Fruit fly (Drosophila melanogaster) whole organism, adult: Measurements from ENCODE around the gene vri.

Experiments
- CG11617 ChIP-seq: fragments of 200-800 bp; sonication (Bioruptor generic); optimal IDR thresholded peaks from 2 replicates; lab custom pipeline; 2017; ENCODE audit warnings: mild to moderate bottlenecking, missing biosample characterization, missing genetic modification reagents, missing genetic modification characterization
- CG12768 ChIP-seq: fragments of 200-800 bp; sonication (Bioruptor generic); optimal IDR thresholded peaks from 2 replicates; lab custom pipeline; 2017; ENCODE audit warnings: missing biosample characterization, missing genetic modification characterization, mild to moderate bottlenecking, moderate library complexity, missing genetic modification reagents
- CG14711 ChIP-seq: fragments of 200-800 bp; sonication (Bioruptor generic); optimal IDR thresholded peaks from 2 replicates; lab custom pipeline; 2018; ENCODE audit warnings: missing biosample characterization, mild to moderate bottlenecking, missing genetic modification characterization, moderate library complexity
- CG1620 ChIP-seq: fragments of 200-800 bp; sonication (Bioruptor generic); optimal IDR thresholded peaks from 2 replicates; lab custom pipeline; 2016; ENCODE audit warnings: missing biosample characterization, missing genetic modification characterization
- CG33017 ChIP-seq: fragments of 200-800 bp; sonication (Bioruptor generic); optimal IDR thresholded peaks from 2 replicates; lab custom pipeline; 2018; ENCODE audit warnings: missing biosample characterization, mild to moderate bottlenecking, missing genetic modification characterization, moderate library complexity
- CG5204 ChIP-seq: fragments of 200-800 bp; sonication (Bioruptor generic); optimal IDR thresholded peaks from 2 replicates; lab custom pipeline; 2016; ENCODE audit warnings: missing biosample characterization, missing genetic modification characterization
- CG7045 ChIP-seq: fragments of 200-800 bp; sonication (Bioruptor generic); optimal IDR thresholded peaks from 2 replicates; lab custom pipeline; 2017; ENCODE audit warnings: missing biosample characterization, mild to moderate bottlenecking, missing genetic modification characterization
- CG7101 ChIP-seq: fragments of 200-800 bp; sonication (Bioruptor generic); optimal IDR thresholded peaks from 2 replicates; lab custom pipeline; 2018; ENCODE audit warnings: missing biosample characterization, mild to moderate bottlenecking, missing genetic modification characterization, moderate library complexity
- Clk ChIP-seq: fragments of 200-800 bp; sonication (Bioruptor generic); optimal IDR thresholded peaks from 2 replicates; lab custom pipeline; 2017; ENCODE audit warnings: missing biosample characterization, missing genetic modification characterization
- Crg-1 ChIP-seq: fragments of 200-800 bp; sonication (Bioruptor generic); optimal IDR thresholded peaks from 2 replicates; lab custom pipeline; 2016; ENCODE audit warnings: missing biosample characterization, missing genetic modification characterization
- Hr96 ChIP-seq: fragments of 200-800 bp; sonication (Bioruptor generic); optimal IDR thresholded peaks from 2 replicates; lab custom pipeline; 2016; ENCODE audit warnings: missing biosample characterization, missing genetic modification characterization
- Mnt ChIP-seq: fragments of 200-800 bp; sonication (Bioruptor generic); optimal IDR thresholded peaks from 2 replicates; lab custom pipeline; 2016; ENCODE audit warnings: missing biosample characterization, mild to moderate bottlenecking, missing genetic modification characterization
- bab1 ChIP-seq: fragments of 200-800 bp; sonication (Bioruptor generic); optimal IDR thresholded peaks from 3 replicates; lab custom pipeline; 2019; ENCODE audit warnings: missing biosample characterization, mild to moderate bottlenecking, missing genetic modification characterization, moderate library complexity
- cic ChIP-seq: fragments of 200-800 bp; sonication (Bioruptor generic); optimal IDR thresholded peaks from 2 replicates; lab custom pipeline; 2017; ENCODE audit warnings: missing biosample characterization, mild to moderate bottlenecking, missing genetic modification characterization, moderate library complexity
- cnc ChIP-seq, 2 experiments: fragments of >200 bp; optimal IDR thresholded peaks; 2 replicates each; lab custom pipeline; 2017
- kay ChIP-seq: fragments of 200-800 bp; sonication (Bioruptor generic); peaks from one replicate; lab custom pipeline; 2016; ENCODE audit warnings: missing biosample characterization, missing genetic modification characterization, borderline replicate concordance
- ovo ChIP-seq: fragments of 200-800 bp; sonication (Bioruptor generic); optimal IDR thresholded peaks from 2 replicates; lab custom pipeline; 2016; ENCODE audit warnings: missing biosample characterization, missing genetic modification characterization
- pad ChIP-seq: fragments of 200-800 bp; sonication (Bioruptor generic); optimal IDR thresholded peaks from 3 replicates; lab custom pipeline; 2017; ENCODE audit warnings: missing biosample characterization, missing genetic modification characterization, mild to moderate bottlenecking, moderate library complexity, missing genetic modification reagents
- tj ChIP-seq: fragments of 200-800 bp; sonication (Bioruptor generic); optimal IDR thresholded peaks from 3 replicates; lab custom pipeline; 2017; ENCODE audit warnings: missing biosample characterization, mild to moderate bottlenecking, missing genetic modification characterization, moderate library complexity
- toe ChIP-seq: fragments of 200-800 bp; sonication (Bioruptor generic); optimal IDR thresholded peaks from 2 replicates; lab custom pipeline; 2016; ENCODE audit warnings: missing biosample characterization, missing genetic modification characterization

Gene vri

DNA sequence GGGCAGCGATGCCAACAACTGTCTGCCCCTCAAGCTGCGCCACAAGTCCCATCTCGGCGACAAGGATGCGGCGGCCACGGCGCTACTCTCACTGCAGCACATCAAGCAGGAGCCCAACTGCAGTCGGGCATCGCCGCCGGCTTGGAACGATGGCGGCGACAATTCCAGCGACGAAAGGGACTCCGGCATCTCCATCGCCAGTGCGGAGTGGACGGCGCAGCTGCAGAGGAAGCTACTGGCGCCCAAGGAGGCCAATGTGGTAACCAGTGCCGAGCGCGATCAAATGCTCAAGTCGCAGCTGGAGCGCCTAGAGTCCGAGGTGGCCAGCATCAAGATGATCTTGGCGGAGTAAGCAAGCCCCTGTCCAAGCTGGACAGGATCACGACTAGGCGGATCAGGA lies 20.6 kb downstream of the vri start:
- TF ChIP-seq CG1620 = no peak
- TF ChIP-seq cnc (optimal IDR thresholded peaks at IDR 0.05; lab: Kevin White, UChicago) = no peak
- no peak for TF ChIP-seq bab1 (GFP tag; lab: Kevin White, UChicago)
- no peak for TF ChIP-seq CG33017
- no peak for TF ChIP-seq cic (GFP tag; lab: Kevin White, UChicago)
- no peak for TF ChIP-seq toe (GFP tag; lab: Kevin White, UChicago)
- no peak for TF ChIP-seq Clk (GFP tag; lab: Kevin White, UChicago)
- no peak for TF ChIP-seq pad (GFP tag; lab: Kevin White, UChicago)
- no peak for TF ChIP-seq CG14711 (tag; lab: Kevin White, UChicago)
- TF ChIP-seq CG7101 = no peak
- TF ChIP-seq Crg-1 (GFP tag; lab: Kevin White, UChicago) = no peak
- TF ChIP-seq CG12768 (GFP tag; lab: Kevin White, UChicago) = no peak
- TF ChIP-seq CG7045 (GFP tag; lab: Kevin White, UChicago) = no peak
- no peak for TF ChIP-seq Mnt (GFP tag; lab: Kevin White, UChicago)
- no peak for TF ChIP-seq kay

DNA sequence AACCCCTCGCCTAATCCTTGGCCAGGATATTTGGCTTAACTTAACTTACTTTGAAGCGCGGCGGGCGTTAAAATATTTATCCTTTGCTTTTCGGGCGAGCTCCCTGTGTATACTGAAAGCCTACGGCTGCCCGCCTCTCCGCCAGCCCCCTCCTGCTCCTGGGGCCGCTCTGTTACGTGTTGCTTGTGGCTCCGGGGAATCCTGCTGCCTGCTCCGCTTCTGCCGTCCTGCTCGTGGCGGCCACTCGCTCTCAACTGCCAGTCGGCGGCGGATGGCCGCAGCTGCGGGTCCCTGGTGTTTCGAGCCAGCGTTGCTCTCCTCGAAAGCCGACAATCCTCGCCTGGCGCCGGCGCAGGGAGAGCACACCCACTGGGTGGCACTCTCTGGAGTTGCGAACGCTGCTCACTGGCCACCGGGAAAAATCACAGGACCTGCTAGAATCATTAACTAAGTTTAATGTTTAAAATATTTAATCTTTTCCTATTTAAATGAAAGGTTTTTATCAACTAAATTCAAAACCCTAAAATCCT lies 26.0 kb downstream of the vri start, which contains the start of gene CG14024:
TSS of gene CG14024 (minus strand) at position 266 of the 530 bp plus-strand sequence.
- TF ChIP-seq ovo = no peak
- TF ChIP-seq pad (GFP tag; lab: Kevin White, UChicago) = no peak
- no peak for TF ChIP-seq Mnt (GFP tag; lab: Kevin White, UChicago)
- no peak for TF ChIP-seq CG11617 (GFP tag; lab: Kevin White, UChicago)
- TF ChIP-seq CG12768 (GFP tag; lab: Kevin White, UChicago) = no peak

DNA sequence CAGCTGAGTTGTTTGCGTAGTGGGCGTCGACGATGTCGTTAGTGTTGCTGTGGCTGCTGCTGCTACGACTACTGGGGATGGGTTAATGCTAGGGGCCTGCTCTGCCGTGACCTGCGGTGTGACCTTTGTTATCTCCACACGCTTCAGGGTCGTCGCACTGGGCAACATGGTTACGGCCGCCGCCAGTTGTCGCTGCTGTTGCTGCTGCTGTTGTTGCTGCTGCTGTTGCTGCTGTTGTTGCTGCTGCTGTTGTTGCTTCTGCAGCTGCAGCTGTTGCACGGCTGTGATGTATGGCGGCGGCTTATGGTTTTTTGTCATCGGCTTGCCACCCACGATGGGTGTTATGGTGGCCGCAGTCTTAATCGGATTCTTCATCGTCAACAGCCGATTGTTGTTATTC lies 31.3 kb downstream of the vri start:
- TF ChIP-seq tj (GFP tag; lab: Kevin White, UChicago) (no peak), CG33017 (no peak), kay (no peak), Crg-1 (GFP tag; lab: Kevin White, UChicago) (no peak), Mnt (GFP tag; lab: Kevin White, UChicago) (no peak), pad (GFP tag; lab: Kevin White, UChicago) (no peak), toe (GFP tag; lab: Kevin White, UChicago) (no peak), cnc (optimal IDR thresholded peaks at IDR 0.05; lab: Kevin White, UChicago) (no peak), CG7101 (no peak), ovo (no peak), CG12768 (GFP tag; lab: Kevin White, UChicago) (no peak)

DNA sequence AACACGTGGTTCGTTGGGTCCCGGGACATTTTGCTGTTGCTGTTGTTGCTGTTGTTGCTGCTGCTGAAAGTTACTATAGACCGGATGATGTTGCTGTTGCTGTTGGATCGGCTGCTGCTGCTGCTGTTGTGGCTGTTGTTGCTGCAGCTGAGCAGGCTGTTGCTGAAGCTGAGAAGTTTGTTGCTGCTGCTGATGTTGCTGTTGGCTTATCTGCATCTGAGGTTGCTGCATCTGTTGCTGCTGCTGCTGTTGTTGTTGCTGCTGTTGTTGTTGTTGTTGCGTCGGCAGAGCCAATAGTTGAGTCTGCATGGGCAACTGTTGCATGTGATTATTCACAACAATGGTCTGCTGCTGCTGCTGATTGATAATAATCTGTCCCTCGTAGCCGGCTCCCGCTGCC lies 32.3 kb downstream of the vri start:
- no peak for TF ChIP-seq CG11617 (GFP tag; lab: Kevin White, UChicago)
- TF ChIP-seq CG7045 (GFP tag; lab: Kevin White, UChicago) = no peak
- no peak for TF ChIP-seq tj (GFP tag; lab: Kevin White, UChicago)
- TF ChIP-seq CG12768 (GFP tag; lab: Kevin White, UChicago) = no peak
- no peak for TF ChIP-seq bab1 (GFP tag; lab: Kevin White, UChicago)
- TF ChIP-seq CG14711 (tag; lab: Kevin White, UChicago) = no peak
- no peak for TF ChIP-seq Crg-1 (GFP tag; lab: Kevin White, UChicago)
- no peak for TF ChIP-seq CG1620
- no peak for TF ChIP-seq pad (GFP tag; lab: Kevin White, UChicago)
- no peak for TF ChIP-seq CG33017
- TF ChIP-seq ovo = no peak
- no peak for TF ChIP-seq kay
- TF ChIP-seq CG7101 = no peak
- no peak for TF ChIP-seq cnc (optimal IDR thresholded peaks at IDR 0.05; lab: Kevin White, UChicago)
- TF ChIP-seq Hr96 (GFP tag; lab: Kevin White, UChicago) = no peak
- no peak for TF ChIP-seq Clk (GFP tag; lab: Kevin White, UChicago)
- no peak for TF ChIP-seq CG5204 (GFP tag; lab: Kevin White, UChicago)
- TF ChIP-seq toe (GFP tag; lab: Kevin White, UChicago) = no peak
- TF ChIP-seq Mnt (GFP tag; lab: Kevin White, UChicago) = no peak
- no peak for TF ChIP-seq cic (GFP tag; lab: Kevin White, UChicago)

DNA sequence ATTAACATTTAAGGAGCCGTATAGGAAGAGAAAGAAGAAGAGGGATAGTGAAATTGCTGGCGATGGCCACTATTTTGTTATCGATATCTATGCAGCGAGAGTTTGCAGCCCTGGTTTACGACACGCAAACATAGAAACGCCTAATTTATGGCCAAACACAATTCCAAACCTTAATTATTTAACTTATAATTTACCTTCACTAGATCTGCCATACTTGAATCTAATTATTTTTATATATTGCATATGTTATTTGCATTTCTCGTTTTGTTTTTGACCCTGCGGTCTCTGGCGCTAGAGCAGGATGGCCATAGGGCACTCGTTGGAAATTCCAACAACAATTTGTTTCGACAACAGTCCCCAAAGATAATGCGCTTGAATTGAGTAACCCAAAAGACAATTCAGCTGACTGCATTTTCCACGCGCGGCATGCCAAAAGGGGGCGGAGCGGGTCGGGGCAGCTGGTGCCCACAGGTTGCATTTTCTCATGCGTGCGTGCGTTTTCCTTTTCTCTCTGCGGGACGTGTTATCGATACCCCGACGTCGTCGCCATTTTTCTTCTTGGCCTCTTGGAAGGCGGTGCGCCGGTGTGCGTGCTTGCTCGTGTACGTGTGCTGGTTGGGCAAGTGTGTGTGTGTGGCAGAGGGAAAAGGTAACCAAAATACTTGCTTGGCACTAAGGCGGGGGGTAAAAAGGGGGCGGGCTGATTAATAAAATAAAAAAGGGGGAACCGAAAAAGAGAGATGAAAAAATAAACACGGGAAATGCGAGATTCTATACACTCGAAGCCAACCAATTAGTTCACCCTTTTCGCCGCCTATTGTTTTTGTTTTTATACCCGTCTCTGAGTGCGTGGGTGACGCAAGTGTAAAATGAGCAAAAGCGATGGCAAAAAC lies 36.5 kb downstream of the vri start:
- peak; percentile 21 for TF ChIP-seq CG11617 (GFP tag; lab: Kevin White, UChicago)
- TF ChIP-seq Hr96 (GFP tag; lab: Kevin White, UChicago) = no peak
- peak; percentile 31 for TF ChIP-seq ovo
- peak; percentile 49 for TF ChIP-seq CG12768 (GFP tag; lab: Kevin White, UChicago)
- TF ChIP-seq CG5204 (GFP tag; lab: Kevin White, UChicago) = no peak
- peak; percentile 78 for TF ChIP-seq Mnt (GFP tag; lab: Kevin White, UChicago)
- TF ChIP-seq toe (GFP tag; lab: Kevin White, UChicago) = no peak
- TF ChIP-seq CG1620 = peak; percentile 52
- TF ChIP-seq Crg-1 (GFP tag; lab: Kevin White, UChicago) = peak; percentile 60
- TF ChIP-seq cic (GFP tag; lab: Kevin White, UChicago) = peak; percentile 56
- no peak for TF ChIP-seq kay
- TF ChIP-seq tj (GFP tag; lab: Kevin White, UChicago) = peak; percentile 50
- TF ChIP-seq CG7045 (GFP tag; lab: Kevin White, UChicago) = peak; percentile 2
- TF ChIP-seq bab1 (GFP tag; lab: Kevin White, UChicago) = peak; percentile 42
- peak; percentile 51 for TF ChIP-seq CG33017
- peak; percentile 8 for TF ChIP-seq Clk (GFP tag; lab: Kevin White, UChicago)
- TF ChIP-seq CG14711 (tag; lab: Kevin White, UChicago) = peak; percentile 30
- peak; percentile 65 for TF ChIP-seq pad (GFP tag; lab: Kevin White, UChicago)
- TF ChIP-seq cnc (optimal IDR thresholded peaks at IDR 0.05; lab: Kevin White, UChicago) = no peak
- peak; percentile 26 for TF ChIP-seq CG7101
